Worm (Caenorhabditis elegans) whole organism, young adult: ENCODE data around the gene chil-12.
"Not testable (repeated sequence)": the region's sequence is repeated elsewhere in the genome, so short reads cannot be mapped to it uniquely, and the experiment has no call there.

Experiments used
- C17E4.6 ChIP-seq: fragments of 200-800 bp; sonication (Bioruptor generic); IDR thresholded peaks from 2 replicates; pipeline ENCODE4 v1.3.6; 2022; ENCODE audit warnings: missing genetic modification reagents, missing genetic modification characterization, missing compliant biosample characterization
- D2030.7 ChIP-seq: fragments of 200-800 bp; sonication (Bioruptor generic); IDR thresholded peaks from 2 replicates; pipeline ENCODE4 v1.3.6; 2022; ENCODE audit warnings: missing genetic modification reagents, missing genetic modification characterization, missing compliant biosample characterization
- F23B12.7 ChIP-seq: sonication (generic microtip); optimal IDR thresholded peaks from 2 replicates; lab custom pipeline; 2017; ENCODE audit warnings: missing genetic modification characterization, mild to moderate bottlenecking, missing compliant biosample characterization, antibody characterized with exemption, moderate library complexity; ENCODE audit not compliant: insufficient read depth
- F33H1.4 ChIP-seq: fragments of 200-800 bp; sonication (Bioruptor generic); IDR thresholded peaks from 2 replicates; pipeline ENCODE4 v1.3.6; 2022; ENCODE audit warnings: missing genetic modification reagents, missing genetic modification characterization, missing compliant biosample characterization
- T07F8.4 ChIP-seq: sonication (generic microtip); optimal IDR thresholded peaks from 2 replicates; lab custom pipeline; 2016; ENCODE audit warnings: mild to moderate bottlenecking, missing genetic modification characterization, moderate library complexity, missing compliant biosample characterization
- T26A5.8 ChIP-seq: sonication (generic microtip); optimal IDR thresholded peaks from 2 replicates; lab custom pipeline; 2016; ENCODE audit warnings: missing genetic modification characterization, missing compliant biosample characterization
- Y53F4B.3 ChIP-seq: fragments of 200-800 bp; sonication (Bioruptor generic); IDR thresholded peaks from 2 replicates; pipeline ENCODE4 v1.3.6; 2022; ENCODE audit warnings: missing genetic modification reagents, missing genetic modification characterization, missing compliant biosample characterization
- aptf-2 ChIP-seq: fragments of 200-800 bp; sonication (Bioruptor generic); conservative IDR thresholded peaks from 2 replicates; pipeline ENCODE4 v1.3.6; 2022; ENCODE audit warnings: missing genetic modification reagents, missing genetic modification characterization, missing compliant biosample characterization
- bed-1 ChIP-seq: fragments of 200-800 bp; sonication (Bioruptor generic); IDR thresholded peaks from 2 replicates; pipeline ENCODE4 v1.3.6; 2022; ENCODE audit warnings: missing genetic modification reagents, missing genetic modification characterization, missing compliant biosample characterization
- cebp-1 ChIP-seq, 2 experiments: fragments of 200-800 bp in 1 of 2; sonication (Bioruptor generic) in 1 of 2; sonication (generic microtip) in 1 of 2; IDR thresholded peaks in 1 of 2; optimal IDR thresholded peaks in 1 of 2; 2 replicates each; pipeline versions ENCODE4 v1.3.6 to Lab custom; 2017 to 2022; ENCODE audit warnings: missing compliant biosample characterization in 2 of 2, missing genetic modification characterization in 2 of 2, mild to moderate bottlenecking in 1 of 2, missing genetic modification reagents in 1 of 2, moderate library complexity in 1 of 2
- ceh-40 ChIP-seq: fragments of 200-800 bp; sonication (Bioruptor generic); IDR thresholded peaks from 2 replicates; pipeline ENCODE4 v1.3.6; 2022; ENCODE audit warnings: missing genetic modification characterization, missing compliant biosample characterization
- chd-7 ChIP-seq: sonication (generic microtip); optimal IDR thresholded peaks from 2 replicates; lab custom pipeline; 2016; ENCODE audit warnings: mild to moderate bottlenecking, missing genetic modification characterization, moderate library complexity, missing compliant biosample characterization
- efl-1 ChIP-seq: fragments of 150-350 bp; optimal IDR thresholded peaks from 2 replicates; lab custom pipeline; 2014; ENCODE audit warnings: missing biosample characterization, missing genetic modification reagents, missing genetic modification characterization
- egl-18 ChIP-seq: fragments of 200-800 bp; sonication (Bioruptor generic); IDR thresholded peaks from 2 replicates; pipeline ENCODE4 v1.3.6; 2022; ENCODE audit warnings: missing genetic modification reagents, missing genetic modification characterization, missing compliant biosample characterization
- ekl-4 ChIP-seq: fragments of 200-800 bp; sonication (Bioruptor generic); IDR thresholded peaks from 2 replicates; pipeline ENCODE4 v1.3.6; 2022; ENCODE audit warnings: missing genetic modification reagents, missing genetic modification characterization, missing compliant biosample characterization
- ets-4 ChIP-seq: fragments of 200-800 bp; sonication (Bioruptor generic); optimal IDR thresholded peaks from 2 replicates; lab custom pipeline; 2018; ENCODE audit warnings: mild to moderate bottlenecking, missing genetic modification characterization, missing compliant biosample characterization
- hmg-20 ChIP-seq: fragments of 200-800 bp; sonication (Bioruptor generic); IDR thresholded peaks from 2 replicates; pipeline ENCODE4 v1.3.6; 2022; ENCODE audit warnings: missing genetic modification reagents, missing genetic modification characterization, missing compliant biosample characterization
- let-607 ChIP-seq, 2 experiments: fragments of 200-800 bp in 1 of 2; sonication (Bioruptor generic) in 1 of 2; sonication (generic microtip) in 1 of 2; optimal IDR thresholded peaks; 2 replicates each; lab custom pipeline; 2016 to 2018; ENCODE audit warnings: mild to moderate bottlenecking in 2 of 2, missing compliant biosample characterization in 2 of 2, missing genetic modification characterization in 2 of 2, moderate library complexity in 2 of 2, missing genotype in 1 of 2
- lin-35 ChIP-seq, 3 experiments: fragments of 150-350 bp in 2 of 3; sonication (generic microtip) in 1 of 3; optimal IDR thresholded peaks; 2 replicates each; lab custom pipeline; 2014 to 2018; ENCODE audit warnings: missing biosample characterization in 3 of 3, missing genetic modification characterization in 3 of 3, missing genetic modification reagents in 3 of 3
- lin-54 ChIP-seq: fragments of 200-800 bp; sonication (Bioruptor generic); optimal IDR thresholded peaks from 2 replicates; lab custom pipeline; 2018; ENCODE audit warnings: mild to moderate bottlenecking, missing genetic modification characterization, missing compliant biosample characterization
- lsy-27 ChIP-seq: sonication (generic microtip); optimal IDR thresholded peaks from 2 replicates; lab custom pipeline; 2017; ENCODE audit warnings: missing genetic modification characterization, mild to moderate bottlenecking, missing compliant biosample characterization, antibody characterized with exemption, missing genotype, borderline replicate concordance; ENCODE audit not compliant: insufficient read depth
- mes-4 ChIP-seq: sonication (generic microtip); optimal IDR thresholded peaks from 2 replicates; lab custom pipeline; 2016; ENCODE audit warnings: missing genotype, missing genetic modification characterization, missing compliant biosample characterization
- mxl-1 ChIP-seq: sonication (generic microtip); optimal IDR thresholded peaks from 2 replicates; lab custom pipeline; 2016; ENCODE audit warnings: missing genetic modification characterization, missing compliant biosample characterization
- nfya-1 ChIP-seq: sonication (generic microtip); optimal IDR thresholded peaks from 2 replicates; lab custom pipeline; 2017; ENCODE audit warnings: antibody characterized with exemption, missing compliant biosample characterization, missing genetic modification characterization, borderline replicate concordance; ENCODE audit not compliant: insufficient read depth
- nhr-120 ChIP-seq: fragments of 200-800 bp; sonication (Bioruptor generic); IDR thresholded peaks from 2 replicates; pipeline ENCODE4 v1.3.6; 2022; ENCODE audit warnings: missing genetic modification characterization, missing compliant biosample characterization
- nhr-179 ChIP-seq: sonication (generic microtip); optimal IDR thresholded peaks from 2 replicates; lab custom pipeline; 2016; ENCODE audit warnings: mild to moderate bottlenecking, missing genetic modification characterization, missing compliant biosample characterization
- pha-4 ChIP-seq: fragments of 150-350 bp; sonication (generic microtip); optimal IDR thresholded peaks from 2 replicates; lab custom pipeline; 2014; ENCODE audit warnings: missing biosample characterization, missing genetic modification reagents, missing genetic modification characterization
- rcor-1 ChIP-seq: fragments of 200-800 bp; sonication (Bioruptor generic); IDR thresholded peaks from 2 replicates; pipeline ENCODE4 v1.3.6; 2022; ENCODE audit warnings: missing genetic modification reagents, missing genetic modification characterization, missing compliant biosample characterization
- sdz-38 ChIP-seq: sonication (generic microtip); optimal IDR thresholded peaks from 2 replicates; lab custom pipeline; 2016; ENCODE audit warnings: missing genotype, missing genetic modification characterization, missing compliant biosample characterization
- snpc-3.4 ChIP-seq: sonication (generic microtip); optimal IDR thresholded peaks from 2 replicates; lab custom pipeline; 2017; ENCODE audit warnings: missing genetic modification characterization, mild to moderate bottlenecking, missing compliant biosample characterization, antibody characterized with exemption, moderate library complexity, missing genotype, missing genetic modification reagents
- unc-130 ChIP-seq: sonication (generic microtip); optimal IDR thresholded peaks from 2 replicates; lab custom pipeline; 2016; ENCODE audit warnings: missing genetic modification reagents, missing genetic modification characterization, missing compliant biosample characterization
- ztf-25 ChIP-seq: fragments of 200-800 bp; sonication (Bioruptor generic); IDR thresholded peaks from 2 replicates; pipeline ENCODE4 v1.3.6; 2022; ENCODE audit warnings: missing genetic modification reagents, missing genetic modification characterization, missing compliant biosample characterization

The chil-12 gene

DNA sequence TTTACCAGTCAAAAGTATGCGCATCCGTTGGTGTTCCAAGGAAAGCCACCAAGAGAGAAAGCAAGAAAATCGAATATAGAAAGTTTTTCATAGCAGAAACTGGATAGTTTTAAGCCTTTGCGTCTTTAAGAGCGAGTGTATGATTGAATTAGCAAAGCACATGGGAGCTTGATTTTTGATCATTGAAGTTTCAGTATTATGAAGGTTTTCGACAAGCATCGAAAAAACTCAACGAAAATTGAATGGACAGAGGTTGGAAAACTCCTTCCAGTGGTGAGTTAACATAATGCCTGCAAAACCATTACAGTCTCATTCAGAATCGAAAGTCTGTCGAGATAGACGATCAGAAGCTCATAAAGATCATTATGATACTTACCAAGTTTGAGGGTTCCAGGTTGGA lies 47.5 kb upstream of the chil-12 start, which contains the start of gene Y75B12B.13:
Gene Y75B12B.13, minus strand, starts transcription at position 101 of the 400 bp plus-strand sequence.
- TF ChIP-seq Y53F4B.3 (GFP tag; lab: Robert Waterston, UW) (no peak), ztf-25 (GFP tag; lab: Robert Waterston, UW) (no peak), hmg-20 (no peak), D2030.7 (GFP tag; lab: Robert Waterston, UW) (no peak), lin-35 (GFP tag; optimal IDR thresholded peaks at IDR 0.05; lab: Kevin White, UChicago) (no peak)

ce11 chrV:15197955-15198354 lies 43.4 kb upstream of the chil-12 start, which contains the start of gene srw-1:
Gene srw-1, plus strand, starts transcription at chrV:15198255.
- TF ChIP-seq egl-18 (GFP tag; lab: Robert Waterston, UW), result no peak
- TF ChIP-seq aptf-2 (GFP tag; lab: Robert Waterston, UW), result no peak
- no peak for TF ChIP-seq C17E4.6 (GFP tag; lab: Robert Waterston, UW)
- TF ChIP-seq nhr-179 (tag; lab: Kevin White, UChicago), result no peak
- no peak for TF ChIP-seq bed-1 (GFP tag; lab: Robert Waterston, UW)
- no peak for TF ChIP-seq pha-4 (tag; lab: Kevin White, UChicago)
- no peak for TF ChIP-seq nhr-120 (GFP tag; lab: Robert Waterston, UW)
- TF ChIP-seq unc-130 (GFP tag; lab: Kevin White, UChicago), result no peak
- no peak for TF ChIP-seq F33H1.4 (GFP tag; lab: Robert Waterston, UW)
- no peak for TF ChIP-seq mxl-1 (tag; lab: Kevin White, UChicago)
- TF ChIP-seq chd-7 (tag; lab: Kevin White, UChicago), result no peak
- no peak for TF ChIP-seq ekl-4 (GFP tag; lab: Robert Waterston, UW)
- TF ChIP-seq cebp-1 (GFP tag; IDR thresholded peaks at IDR 0.05; lab: Robert Waterston, UW), result no peak
- TF ChIP-seq cebp-1 (tag; optimal IDR thresholded peaks at IDR 0.05; lab: Kevin White, UChicago), result no peak
- TF ChIP-seq T07F8.4, result no peak
- TF ChIP-seq efl-1, result no peak
- no peak for TF ChIP-seq nfya-1 (tag; lab: Kevin White, UChicago)
- no peak for TF ChIP-seq rcor-1 (GFP tag; lab: Robert Waterston, UW)
- TF ChIP-seq lsy-27 (tag; lab: Kevin White, UChicago), result no peak
- TF ChIP-seq F23B12.7 (tag; lab: Kevin White, UChicago), result no peak

DNA sequence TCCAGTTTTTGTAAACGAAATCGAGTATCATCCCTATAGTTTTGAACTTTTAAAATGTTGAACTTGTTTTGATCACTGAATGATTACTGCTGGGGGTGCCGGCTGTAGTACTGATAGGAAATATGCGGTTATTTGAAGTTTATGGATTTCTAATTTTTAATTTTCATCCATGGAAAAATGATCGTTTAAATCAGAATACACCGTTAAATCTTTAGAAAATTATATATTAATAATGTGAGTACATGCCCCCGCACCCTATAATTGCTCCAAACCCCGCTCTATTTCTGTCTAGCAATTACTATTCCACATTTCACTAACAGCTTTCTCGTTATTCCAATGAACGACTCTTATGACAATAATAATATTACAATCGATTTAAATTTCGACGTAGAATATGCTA lies 41.6 kb upstream of the chil-12 start, which contains the start of gene Y75B12B.10:
Gene Y75B12B.10, plus strand, starts transcription at position 301 of the 400 bp plus-strand sequence.
- no peak for TF ChIP-seq mes-4
- no peak for TF ChIP-seq snpc-3.4 (tag; lab: Kevin White, UChicago)

- not testable (repeated sequence) for TF ChIP-seq lin-54 (GFP tag; lab: Kevin White, UChicago); ets-4 (GFP tag; lab: Kevin White, UChicago); ceh-40 (GFP tag; lab: Robert Waterston, UW)
These were observed 33.7 kb upstream of the chil-12 start, which contains the start of gene C41G6.12 for ce11 chrV:15207681-15208080. Gene C41G6.12, minus strand, starts transcription at chrV:15207781.

DNA sequence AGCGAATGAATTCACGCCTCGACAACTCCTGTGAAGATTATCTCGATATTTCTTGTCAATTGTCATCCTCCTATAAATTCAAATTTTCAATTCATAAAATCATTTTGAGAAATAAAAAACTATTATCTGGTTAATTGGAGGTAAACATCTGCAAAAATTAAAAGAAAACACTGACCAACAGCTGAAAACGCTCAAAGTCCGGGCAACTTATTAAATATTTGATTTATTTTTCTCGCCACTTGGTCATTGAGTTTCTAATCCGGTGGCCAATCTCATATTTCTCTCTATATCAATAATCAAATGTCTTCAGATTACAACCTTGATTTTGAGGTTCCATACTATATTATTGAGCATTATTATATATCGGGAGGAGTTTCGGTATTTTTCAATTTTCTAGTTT lies 29.5 kb upstream of the chil-12 start, which contains the start of gene sri-24:
Gene sri-24, plus strand, starts transcription at position 301 of the 400 bp plus-strand sequence.
- not testable (repeated sequence) for TF ChIP-seq sdz-38 (tag; lab: Kevin White, UChicago); let-607 (tag; optimal IDR thresholded peaks at IDR 0.05; lab: Kevin White, UChicago); T26A5.8 (tag; lab: Kevin White, UChicago)
- TF ChIP-seq, all 124 proteins: peak for 0; not testable (repeated sequence) for 124
